Fruit fly (Drosophila melanogaster): Measurements from ENCODE around the gene Apoltp.
A peak's percentile ranks its signal among the peaks of the same experiment; 100 is the strongest.

Gene Apoltp

dm6 chr2L:9613006-9613690 lies 20.8 kb upstream of the Apoltp start, which contains the start of gene Trx2 (continued):
- TF ChIP-seq fkh (GFP tag; optimal IDR thresholded peaks at IDR 0.05) (no peak), svp (GFP tag) (peak; percentile 82), pdm3 (GFP tag; optimal IDR thresholded peaks at IDR 0.05) (no peak), Sox14 (GFP tag; optimal IDR thresholded peaks at IDR 0.05) (peak; percentile 4), Met (GFP tag; optimal IDR thresholded peaks at IDR 0.05) (peak; percentile 10), fd59A (GFP tag; optimal IDR thresholded peaks at IDR 0.05) (no peak), Hr38 (GFP tag; optimal IDR thresholded peaks at IDR 0.05) (no peak), salr (GFP tag; optimal IDR thresholded peaks at IDR 0.05) (peak in 1 of 2 experiments; percentile 5), achi (GFP tag; optimal IDR thresholded peaks at IDR 0.05) (no peak)

dm6 chr2L:9613922-9614321 lies 20.1 kb upstream of the Apoltp start:
- no peak for TF ChIP-seq Eip93F (GFP tag; optimal IDR thresholded peaks at IDR 0.05)
- no peak for TF ChIP-seq Hr4 (GFP tag; optimal IDR thresholded peaks at IDR 0.05)
- no peak for TF ChIP-seq svp (GFP tag)
- no peak for TF ChIP-seq CG8632 (GFP tag; optimal IDR thresholded peaks at IDR 0.05)
- TF ChIP-seq esn (GFP tag; optimal IDR thresholded peaks at IDR 0.05) = no peak
- TF ChIP-seq acj6 (GFP tag; optimal IDR thresholded peaks at IDR 0.05) = no peak
- TF ChIP-seq fkh (GFP tag; optimal IDR thresholded peaks at IDR 0.05) = peak; percentile 33
- no peak for TF ChIP-seq Blimp-1 (GFP tag; optimal IDR thresholded peaks at IDR 0.05)
- TF ChIP-seq CG11294 (GFP tag; IDR thresholded peaks at IDR 0.05) = peak; percentile 15; the same call in 1 of the 2 replicates
- no peak for TF ChIP-seq Hr38 (GFP tag; optimal IDR thresholded peaks at IDR 0.05)
- peak; percentile 29 for TF ChIP-seq net (GFP tag; optimal IDR thresholded peaks at IDR 0.05)
- TF ChIP-seq cyc (GFP tag; optimal IDR thresholded peaks at IDR 0.05) = no peak
- no peak for TF ChIP-seq Lpt (GFP tag; optimal IDR thresholded peaks at IDR 0.05)
- no peak for TF ChIP-seq achi (GFP tag; optimal IDR thresholded peaks at IDR 0.05)
- TF ChIP-seq eg (GFP tag; IDR thresholded peaks at IDR 0.05) = peak; percentile 63; the same call in 2 of the 3 replicates
- peak; percentile 18 for TF ChIP-seq CG32006 (GFP tag; optimal IDR thresholded peaks at IDR 0.05)
- TF ChIP-seq dac (GFP tag; optimal IDR thresholded peaks at IDR 0.05) = no peak
- TF ChIP-seq Ets21C (GFP tag; optimal IDR thresholded peaks at IDR 0.05) = no peak
- no peak for TF ChIP-seq fd59A (GFP tag; optimal IDR thresholded peaks at IDR 0.05)
- TF ChIP-seq pdm3 (GFP tag; optimal IDR thresholded peaks at IDR 0.05) = no peak
- no peak for TF ChIP-seq CG10669 (GFP tag; optimal IDR thresholded peaks at IDR 0.05)
- no peak for TF ChIP-seq topi (GFP tag; optimal IDR thresholded peaks at IDR 0.05)
- no peak for TF ChIP-seq CG10631 (GFP tag; optimal IDR thresholded peaks at IDR 0.05)
- TF ChIP-seq CG6163 (GFP tag; IDR thresholded peaks at IDR 0.05) = no peak
- no peak for TF ChIP-seq CG1621 (tag; optimal IDR thresholded peaks at IDR 0.05)
- TF ChIP-seq Eip78C (GFP tag) = peak; percentile 61
- no peak for TF ChIP-seq CG11762 (GFP tag; optimal IDR thresholded peaks at IDR 0.05; ENCODE audit: insufficient read depth)
- no peak for TF ChIP-seq OdsH (GFP tag; optimal IDR thresholded peaks at IDR 0.05)
- no peak for TF ChIP-seq Ets96B (tag; optimal IDR thresholded peaks at IDR 0.05)
- no peak for TF ChIP-seq Gug (GFP tag; IDR thresholded peaks at IDR 0.05)
- no peak for TF ChIP-seq CG8319 (GFP tag; optimal IDR thresholded peaks at IDR 0.05)
- TF ChIP-seq fd85E (GFP tag; optimal IDR thresholded peaks at IDR 0.05) = no peak
- no peak for TF ChIP-seq Sox15 (GFP tag; optimal IDR thresholded peaks at IDR 0.05)
- TF ChIP-seq Sox102F (GFP tag; optimal IDR thresholded peaks at IDR 0.05) = no peak
- no peak for TF ChIP-seq CG7368 (GFP tag; optimal IDR thresholded peaks at IDR 0.05)
- no peak for TF ChIP-seq CG31627 (GFP tag; optimal IDR thresholded peaks at IDR 0.05)
- no peak for TF ChIP-seq CG9139 (GFP tag; optimal IDR thresholded peaks at IDR 0.05)
- no peak for TF ChIP-seq CG4318 (GFP tag; optimal IDR thresholded peaks at IDR 0.05)
- no peak for TF ChIP-seq CG6808 (GFP tag; optimal IDR thresholded peaks at IDR 0.05)
- no peak for TF ChIP-seq CG3919 (GFP tag; optimal IDR thresholded peaks at IDR 0.05)
- TF ChIP-seq CG16779 (tag; optimal IDR thresholded peaks at IDR 0.05) = no peak
- TF ChIP-seq Eip75B (GFP tag; optimal IDR thresholded peaks at IDR 0.05) = no peak
- 0 out of 3 replicates have a peak, but pooled peaks have one; percentile 12 for TF ChIP-seq CG8119 (GFP tag; IDR thresholded peaks at IDR 0.05)
- no peak for TF ChIP-seq Smox (GFP tag; optimal IDR thresholded peaks at IDR 0.05)
- no peak for TF ChIP-seq spab (GFP tag; optimal IDR thresholded peaks at IDR 0.05)
- no peak for TF ChIP-seq CG6854 (GFP tag; optimal IDR thresholded peaks at IDR 0.05)

Measured in whole organism, prepupa.